Worm (Caenorhabditis elegans) whole organism, mixed stage, embryonic: ENCODE results near the gene scl-26.

ENCODE experiments used
- bed-3 ChIP-seq: fragments of 200-800 bp; sonication (Bioruptor generic); optimal IDR thresholded peaks from 3 replicates; lab custom pipeline; 2018; ENCODE audit warnings: mild to moderate bottlenecking, missing genetic modification characterization, moderate library complexity, missing compliant biosample characterization
- blmp-1 ChIP-seq: fragments of 150-350 bp; optimal IDR thresholded peaks from 2 replicates; lab custom pipeline; 2014; ENCODE audit warnings: missing biosample characterization, missing genetic modification characterization
- ceh-83 ChIP-seq: fragments of 200-800 bp; sonication (Bioruptor generic); optimal IDR thresholded peaks from 2 replicates; lab custom pipeline; 2018; ENCODE audit warnings: mild to moderate bottlenecking, missing genetic modification characterization, missing compliant biosample characterization
- cnd-1 ChIP-seq: fragments of 200-800 bp; sonication (Bioruptor generic); optimal IDR thresholded peaks from 2 replicates; lab custom pipeline; 2018; ENCODE audit warnings: mild to moderate bottlenecking, missing genetic modification characterization, missing compliant biosample characterization
- drap-1 ChIP-seq: fragments of 200-800 bp; sonication (Bioruptor generic); optimal IDR thresholded peaks from 3 replicates; lab custom pipeline; 2018; ENCODE audit warnings: mild to moderate bottlenecking, missing genetic modification characterization, missing compliant biosample characterization
- elt-1 ChIP-seq: sonication (generic microtip); optimal IDR thresholded peaks from 2 replicates; lab custom pipeline; 2017; ENCODE audit warnings: missing genetic modification characterization, mild to moderate bottlenecking, missing compliant biosample characterization, antibody characterized with exemption, moderate library complexity, borderline replicate concordance; ENCODE audit not compliant: insufficient read depth
- elt-3 ChIP-seq: fragments of 150-350 bp; optimal IDR thresholded peaks from 2 replicates; lab custom pipeline; 2014; ENCODE audit warnings: missing biosample characterization, missing genetic modification characterization
- ham-2 ChIP-seq: fragments of 200-800 bp; sonication (Bioruptor generic); optimal IDR thresholded peaks from 2 replicates; lab custom pipeline; 2018; ENCODE audit warnings: mild to moderate bottlenecking, missing genetic modification characterization, missing compliant biosample characterization
- hlh-1 ChIP-seq: fragments of 150-350 bp; optimal IDR thresholded peaks from 2 replicates; lab custom pipeline; 2014; ENCODE audit warnings: missing biosample characterization, missing genetic modification reagents, missing genetic modification characterization
- lin-13 ChIP-seq: fragments of 150-350 bp; optimal IDR thresholded peaks from 2 replicates; lab custom pipeline; 2014; ENCODE audit warnings: missing biosample characterization, missing genetic modification characterization
- lin-32 ChIP-seq: fragments of 200-800 bp; sonication (Bioruptor generic); optimal IDR thresholded peaks from 2 replicates; lab custom pipeline; 2018; ENCODE audit warnings: mild to moderate bottlenecking, missing genetic modification characterization, missing compliant biosample characterization
- lsy-2 ChIP-seq: fragments of 150-350 bp; optimal IDR thresholded peaks from 2 replicates; lab custom pipeline; 2014; ENCODE audit warnings: missing biosample characterization, missing genetic modification characterization
- mab-5 ChIP-seq: fragments of 150-350 bp; optimal IDR thresholded peaks from 2 replicates; lab custom pipeline; 2014; ENCODE audit warnings: missing biosample characterization, missing genetic modification characterization
- mep-1 ChIP-seq: fragments of 150-350 bp; optimal IDR thresholded peaks from 2 replicates; lab custom pipeline; 2017; ENCODE audit warnings: missing biosample characterization, missing genetic modification reagents, missing genetic modification characterization, inconsistent platforms
- nhr-237 ChIP-seq: fragments of 150-350 bp; optimal IDR thresholded peaks from 2 replicates; lab custom pipeline; 2014; ENCODE audit warnings: missing biosample characterization, missing genetic modification characterization
- nhr-76 ChIP-seq: sonication (generic microtip); optimal IDR thresholded peaks from 2 replicates; lab custom pipeline; 2017; ENCODE audit warnings: missing biosample characterization, missing genetic modification characterization
- sem-2 ChIP-seq: fragments of 200-800 bp; sonication (Bioruptor generic); optimal IDR thresholded peaks from 2 replicates; lab custom pipeline; 2018; ENCODE audit warnings: mild to moderate bottlenecking, missing genetic modification characterization, missing compliant biosample characterization
- snpc-4 ChIP-seq: fragments of 150-350 bp; optimal IDR thresholded peaks from 2 replicates; lab custom pipeline; 2014; ENCODE audit warnings: missing biosample characterization, missing genetic modification characterization
- sptf-1 ChIP-seq: sonication (generic microtip); optimal IDR thresholded peaks from 2 replicates; lab custom pipeline; 2017; ENCODE audit warnings: mild to moderate bottlenecking, missing genetic modification characterization, moderate library complexity, missing compliant biosample characterization
- tbx-8 ChIP-seq: fragments of 200-800 bp; sonication (Bioruptor generic); optimal IDR thresholded peaks from 2 replicates; lab custom pipeline; 2018; ENCODE audit warnings: mild to moderate bottlenecking, missing genetic modification characterization, moderate library complexity, missing compliant biosample characterization
- unc-120 ChIP-seq: sonication (generic microtip); optimal IDR thresholded peaks from 2 replicates; lab custom pipeline; 2017; ENCODE audit warnings: missing genetic modification characterization, missing compliant biosample characterization; ENCODE audit not compliant: poor library complexity, severe bottlenecking
- unc-39 ChIP-seq: fragments of 150-350 bp; optimal IDR thresholded peaks from 2 replicates; lab custom pipeline; 2014; ENCODE audit warnings: missing biosample characterization, missing genetic modification characterization
- unc-62 ChIP-seq: fragments of 150-350 bp; optimal IDR thresholded peaks from 2 replicates; lab custom pipeline; 2014; ENCODE audit warnings: missing biosample characterization, missing genetic modification reagents, missing genetic modification characterization
- zip-8 ChIP-seq: fragments of 150-350 bp; optimal IDR thresholded peaks from 2 replicates; lab custom pipeline; 2014; ENCODE audit warnings: missing biosample characterization, missing genetic modification characterization

scl-26 gene

DNA sequence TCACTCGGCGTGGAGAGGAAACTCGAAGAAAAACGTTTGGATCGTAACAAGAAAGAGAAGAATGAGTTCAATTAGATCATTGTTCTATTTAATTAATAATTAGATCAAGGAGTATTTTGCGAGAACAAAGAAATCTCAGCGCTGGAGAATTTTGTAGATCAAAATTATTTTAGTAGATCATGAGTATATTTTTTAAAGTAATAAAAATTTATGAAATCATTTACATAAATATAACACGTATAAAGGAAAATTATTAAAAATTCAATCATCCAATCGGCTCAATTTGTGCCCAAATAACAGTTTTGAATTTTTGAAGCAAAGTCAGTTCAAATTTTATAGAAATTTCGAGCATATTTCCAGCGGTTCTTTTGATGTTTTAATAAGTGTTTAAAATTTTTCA, 22.8 kb upstream of the scl-26 start, which contains the start of gene C50E3.13:
TSS of gene C50E3.13 (minus strand) at position 101 of the 400 bp plus-strand sequence.
- no peak for TF ChIP-seq ceh-83
- TF ChIP-seq mab-5 (tag; lab: Kevin White, UChicago), result no peak
- no peak for TF ChIP-seq snpc-4 (tag; lab: Kevin White, UChicago)
- no peak for TF ChIP-seq sem-2 (GFP tag; lab: Kevin White, UChicago)
- TF ChIP-seq mep-1 (tag; lab: Kevin White, UChicago), result no peak

DNA sequence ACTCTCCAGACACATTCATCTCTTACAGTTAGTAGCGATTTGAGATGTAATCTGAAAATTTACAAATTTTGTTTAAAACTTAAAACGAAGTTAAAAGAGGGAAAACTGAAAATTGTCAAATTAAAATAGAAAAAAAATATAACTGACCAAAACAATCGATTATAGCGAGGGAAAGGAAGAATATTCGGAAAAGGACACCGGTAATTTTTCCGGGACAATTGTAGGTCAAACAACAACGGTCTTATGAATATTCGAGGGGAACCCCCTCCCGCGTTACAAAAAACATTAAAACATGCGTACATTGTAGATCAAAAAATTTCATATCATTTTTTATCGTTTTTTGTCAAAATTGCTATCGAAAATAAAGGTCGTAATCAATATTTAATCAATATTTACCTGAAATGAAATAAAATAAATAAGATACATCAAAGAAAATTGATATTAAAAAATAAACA, 20.7 kb upstream of the scl-26 start, which contains the start of gene C50E3.12:
TSS of gene C50E3.12 (minus strand) at position 51 of the 455 bp plus-strand sequence.
- no peak for TF ChIP-seq sem-2 (GFP tag; lab: Kevin White, UChicago)
- TF ChIP-seq lsy-2, result no peak
- TF ChIP-seq snpc-4 (tag; lab: Kevin White, UChicago), result no peak
- no peak for TF ChIP-seq mep-1 (tag; lab: Kevin White, UChicago)
- no peak for TF ChIP-seq ham-2
- no peak for TF ChIP-seq cnd-1
- TF ChIP-seq, all 35 proteins: peak for 0

DNA sequence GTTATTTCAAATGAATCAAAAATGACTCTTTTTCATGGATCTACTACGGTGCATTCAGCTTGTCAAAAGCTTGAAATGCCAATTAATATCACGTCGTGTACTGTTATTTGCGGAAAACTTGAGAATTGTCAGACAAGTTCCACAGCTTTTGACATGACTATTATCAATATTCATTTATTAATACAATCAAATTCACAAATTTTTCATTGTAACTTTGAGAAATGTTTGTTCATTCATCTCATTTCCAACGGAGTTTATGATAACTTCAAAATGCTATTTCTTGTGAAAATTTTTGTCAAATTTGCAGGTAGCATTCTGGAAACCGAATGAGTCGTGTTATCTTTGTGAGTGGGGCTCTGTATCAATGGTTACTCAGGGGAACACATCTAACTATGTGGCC, 16.8 kb upstream of the scl-26 start, which contains the start of gene C50E3.15:
TSS of gene C50E3.15 (plus strand) at position 301 of the 400 bp plus-strand sequence.
- TF ChIP-seq mab-5 (tag; lab: Kevin White, UChicago), result no peak
- no peak for TF ChIP-seq sptf-1 (tag; lab: Kevin White, UChicago)
- no peak for TF ChIP-seq bed-3 (GFP tag; lab: Kevin White, UChicago)
- no peak for TF ChIP-seq unc-39 (tag; lab: Kevin White, UChicago)

DNA sequence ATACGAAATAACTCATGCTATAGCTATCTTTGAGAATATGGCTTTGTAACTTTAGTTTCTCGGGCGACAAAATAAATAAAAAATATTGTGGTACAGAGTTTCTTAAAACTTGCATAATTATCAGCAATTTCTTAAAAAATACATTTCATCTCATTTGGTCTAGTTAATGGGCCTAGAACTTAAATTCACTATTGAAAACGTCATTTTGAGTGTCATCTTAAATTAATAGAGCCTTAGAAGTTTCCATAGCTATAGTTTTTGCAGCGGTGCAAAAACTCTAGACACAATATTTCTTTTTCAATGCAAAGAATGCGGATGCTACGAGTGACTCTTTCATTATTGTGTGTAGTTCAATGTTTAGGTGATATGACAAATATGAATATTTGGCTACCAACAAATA, 10.7 kb upstream of the scl-26 start, which contains the start of gene clec-215:
TSS of gene clec-215 (plus strand) at position 301 of the 400 bp plus-strand sequence.
- TF ChIP-seq unc-62, result no peak
- TF ChIP-seq snpc-4 (tag; lab: Kevin White, UChicago), result no peak
- TF ChIP-seq cnd-1, result no peak
- TF ChIP-seq lin-13 (tag; lab: Kevin White, UChicago), result no peak
- no peak for TF ChIP-seq nhr-76 (tag; lab: Kevin White, UChicago)
- no peak for TF ChIP-seq nhr-237 (tag; lab: Kevin White, UChicago)
- no peak for TF ChIP-seq lin-32 (GFP tag; lab: Kevin White, UChicago)
- no peak for TF ChIP-seq sem-2 (GFP tag; lab: Kevin White, UChicago)

DNA sequence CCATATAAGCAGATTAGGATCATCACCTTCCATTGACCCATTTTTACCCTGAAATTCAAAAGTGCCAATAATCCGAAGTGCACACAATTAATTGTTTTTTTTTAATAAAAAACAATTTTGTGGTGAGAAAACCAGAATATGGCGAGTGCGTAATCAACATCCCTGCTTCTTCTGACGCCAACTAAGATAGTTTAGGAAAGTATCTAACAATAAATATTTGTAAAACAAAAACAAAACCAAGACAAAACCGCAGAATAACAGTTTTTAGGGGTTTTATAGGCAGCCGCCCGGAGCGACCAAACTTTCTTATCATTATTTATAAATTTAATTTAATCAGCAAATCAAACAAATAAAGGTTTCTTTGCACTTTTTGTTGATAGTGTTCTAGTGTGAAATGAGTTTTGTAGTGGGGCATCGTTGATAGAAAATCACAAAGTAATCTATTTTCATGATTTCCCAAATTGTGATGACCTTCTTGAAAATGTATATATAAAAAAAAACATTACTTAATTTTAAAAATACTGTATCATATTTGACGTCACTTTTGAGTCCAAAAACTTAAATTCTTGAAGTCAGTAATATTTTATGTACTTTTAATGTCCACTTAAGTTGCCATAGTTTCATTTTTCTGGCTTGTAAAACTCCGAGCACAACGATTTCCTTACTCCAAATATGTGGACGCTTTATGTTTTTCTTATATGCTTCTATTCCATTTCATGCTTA, 8.5 kb upstream of the scl-26 start, which contains the start of the genes folt-3 and clec-214:
TSS of gene folt-3 (minus strand) at position 51 of the 723 bp plus-strand sequence.
TSS of gene clec-214 (plus strand) at position 673 of the 723 bp plus-strand sequence.
- TF ChIP-seq nhr-237 (tag; lab: Kevin White, UChicago), result no peak
- no peak for TF ChIP-seq lin-13 (tag; lab: Kevin White, UChicago)
- TF ChIP-seq elt-1 (tag; lab: Kevin White, UChicago), result no peak
- TF ChIP-seq ceh-83, result no peak
- no peak for TF ChIP-seq drap-1 (GFP tag; lab: Kevin White, UChicago)
- no peak for TF ChIP-seq sptf-1 (tag; lab: Kevin White, UChicago)
- TF ChIP-seq unc-62, result no peak
- TF ChIP-seq tbx-8, result no peak
- no peak for TF ChIP-seq snpc-4 (tag; lab: Kevin White, UChicago)
- TF ChIP-seq, all 35 proteins: peak for 0

DNA sequence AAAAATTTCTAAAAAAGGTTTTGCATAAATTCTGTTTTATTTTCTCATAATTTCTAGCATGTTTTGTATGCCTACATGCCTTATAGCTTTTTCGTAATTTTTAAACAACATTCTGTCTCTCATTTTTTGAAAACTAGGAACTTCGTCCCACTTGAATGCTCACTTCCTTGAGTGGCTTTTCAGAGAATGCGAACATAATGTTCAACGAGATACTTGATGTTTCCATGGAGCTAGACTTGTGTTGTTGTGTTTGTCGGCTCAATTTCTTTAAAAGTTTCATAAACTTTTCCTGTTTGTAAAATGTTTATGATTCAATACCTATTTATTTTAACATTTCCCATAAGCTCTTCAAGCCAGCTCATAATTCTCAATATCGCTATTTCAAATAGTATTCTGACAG, 3.5 kb upstream of the scl-26 start, which contains the start of gene clec-213:
TSS of gene clec-213 (plus strand) at position 301 of the 400 bp plus-strand sequence.
- no peak for TF ChIP-seq elt-3 (tag; lab: Kevin White, UChicago)
- TF ChIP-seq unc-39 (tag; lab: Kevin White, UChicago), result no peak
- TF ChIP-seq ceh-83, result no peak
- TF ChIP-seq sptf-1 (tag; lab: Kevin White, UChicago), result no peak
- no peak for TF ChIP-seq zip-8 (tag; lab: Kevin White, UChicago)
- TF ChIP-seq blmp-1 (tag; lab: Kevin White, UChicago), result no peak
- TF ChIP-seq hlh-1 (tag; lab: Kevin White, UChicago), result no peak

DNA sequence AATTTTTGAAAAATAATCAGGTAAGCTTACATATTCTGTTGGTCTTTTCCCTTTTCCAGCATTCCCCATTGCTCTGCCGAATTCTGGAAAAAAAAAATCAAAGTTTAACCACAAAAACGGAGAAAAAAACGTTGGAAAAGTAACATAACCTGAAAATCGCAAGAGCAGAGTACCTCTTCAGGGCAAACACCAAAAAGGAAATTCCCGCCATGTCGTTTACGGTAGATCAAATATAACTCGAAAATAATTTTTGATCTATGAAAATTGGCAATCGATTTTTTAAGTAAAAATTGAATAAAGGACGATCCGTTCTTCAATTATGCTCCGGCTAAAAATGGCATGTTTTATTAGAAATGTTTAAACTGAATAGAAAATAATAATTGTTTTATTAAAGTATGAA, 2.1 kb upstream of the scl-26 start, which contains the start of gene C50E3.11:
TSS of gene C50E3.11 (minus strand) at position 83 of the 400 bp plus-strand sequence.
- TF ChIP-seq nhr-237 (tag; lab: Kevin White, UChicago) (no peak), unc-120 (tag; lab: Kevin White, UChicago) (no peak)
